Worm (Caenorhabditis elegans): ENCODE data around the gene srg-47.

DNA sequence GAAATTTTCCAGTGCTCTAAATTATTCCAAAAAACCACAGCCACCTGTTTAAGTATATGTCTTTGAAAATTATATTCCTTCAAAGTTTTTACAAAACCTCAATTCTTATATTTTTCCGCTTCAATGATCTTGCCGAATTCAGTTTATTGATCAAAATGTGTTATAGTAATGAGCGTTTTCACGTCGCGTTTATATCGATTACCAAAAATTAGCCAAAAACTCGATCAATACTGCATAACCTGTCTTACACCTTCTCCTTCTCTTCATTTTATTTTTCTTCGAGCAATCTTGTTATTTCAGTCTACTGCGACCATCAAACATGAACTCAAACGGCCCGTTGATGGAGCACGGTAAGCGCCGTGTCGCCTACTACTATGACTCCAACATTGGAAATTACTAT, 31.0 kb downstream of the srg-47 start, which contains the start of gene hda-1:
- TF ChIP-seq nhr-12 (tag; optimal IDR thresholded peaks at IDR 0.05) (no peak), snpc-4 (tag; optimal IDR thresholded peaks at IDR 0.05) (no peak), fos-1 (tag; optimal IDR thresholded peaks at IDR 0.05) (no peak), elt-3 (tag; optimal IDR thresholded peaks at IDR 0.05) (no peak), R02D3.7 (tag; optimal IDR thresholded peaks at IDR 0.05) (no peak), sem-4 (tag; optimal IDR thresholded peaks at IDR 0.05) (no peak), mdl-1 (tag; optimal IDR thresholded peaks at IDR 0.05) (no peak), ztf-11 (tag; optimal IDR thresholded peaks at IDR 0.05) (no peak), dmd-4 (tag; optimal IDR thresholded peaks at IDR 0.05) (no peak), nhr-10 (tag; optimal IDR thresholded peaks at IDR 0.05) (no peak), lsy-2 (tag; optimal IDR thresholded peaks at IDR 0.05) (no peak)
